Worm (Caenorhabditis elegans): ENCODE results near the gene nspg-6.

The nspg-6 gene

DNA sequence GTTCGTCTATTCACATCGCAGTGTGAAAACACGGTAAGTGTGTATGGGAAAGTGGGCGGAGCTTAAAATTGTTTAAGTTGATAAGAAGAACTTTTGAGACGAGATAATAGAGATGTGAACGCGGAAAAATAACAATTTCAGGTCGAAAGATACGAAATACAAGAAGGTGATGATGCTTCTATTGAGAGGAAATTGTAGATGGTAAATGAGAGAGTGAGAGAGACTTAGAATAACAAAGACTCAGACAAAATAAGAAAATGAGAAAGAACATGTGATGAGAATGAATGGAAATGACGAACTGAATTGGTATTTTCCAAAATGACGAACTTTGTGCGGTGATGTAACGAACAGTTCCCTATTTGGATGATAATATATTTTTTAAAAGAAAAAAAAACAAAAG lies 43.7 kb downstream of the nspg-6 start:
- TF ChIP-seq fkh-10 (GFP tag; optimal IDR thresholded peaks at IDR 0.05) (no peak), pha-4 (tag; optimal IDR thresholded peaks at IDR 0.05) (peak; percentile 12), nhr-23 (tag; optimal IDR thresholded peaks at IDR 0.05) (peak; percentile 42), elt-2 (tag; optimal IDR thresholded peaks at IDR 0.05) (peak; percentile 51)
